Worm (Caenorhabditis elegans) whole organism, L1 larva: ENCODE results near the gene F53F4.11.

Source experiments
- aha-1 ChIP-seq: fragments of 150-350 bp; optimal IDR thresholded peaks from 2 replicates; lab custom pipeline; 2014; ENCODE audit warnings: missing biosample characterization, missing genetic modification characterization
- nhr-76 ChIP-seq: sonication (generic microtip); optimal IDR thresholded peaks from 2 replicates; lab custom pipeline; 2017; ENCODE audit warnings: missing biosample characterization, missing genetic modification characterization
- tlp-1 ChIP-seq: fragments of 150-350 bp; optimal IDR thresholded peaks from 2 replicates; lab custom pipeline; 2014; ENCODE audit warnings: missing biosample characterization, missing genetic modification characterization
- unc-98 ChIP-seq: fragments of 200-800 bp; sonication (Bioruptor generic); IDR thresholded peaks from 2 replicates; pipeline ENCODE4 v1.3.6; 2022; ENCODE audit warnings: missing genetic modification characterization, missing compliant biosample characterization

- TF ChIP-seq aha-1 (tag; lab: Kevin White, UChicago) (no peak), tlp-1 (tag; lab: Kevin White, UChicago) (no peak), unc-98 (GFP tag; lab: Robert Waterston, UW) (no peak), nhr-76 (no peak)
Measured at ce11 chrV:13584484-13584883, 39.8 kb downstream of the F53F4.11 start, which contains the start of gene F53F4.1.
